Worm (Caenorhabditis elegans): ENCODE measurements around the gene T09B9.4.

DNA sequence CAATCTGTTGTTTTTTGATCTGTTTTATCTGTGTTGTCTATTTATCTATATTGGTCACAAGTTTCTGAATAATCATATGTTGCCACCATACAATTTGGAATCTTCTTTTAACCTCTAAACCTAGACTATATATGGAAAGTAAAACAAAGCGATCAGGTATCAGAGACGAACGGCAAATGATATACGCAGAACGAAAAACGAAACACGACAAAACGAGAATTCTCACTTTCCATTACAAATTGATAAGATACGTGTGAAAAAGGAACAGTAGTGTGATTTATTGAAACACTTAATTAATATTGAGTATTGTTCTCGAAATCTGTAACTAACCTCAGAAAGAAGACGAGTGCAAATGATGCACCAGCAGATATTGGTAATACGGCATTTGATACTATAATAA lies 10.2 kb downstream of the T09B9.4 start:
- TF ChIP-seq nhr-237 (tag; optimal IDR thresholded peaks at IDR 0.05), result no peak
- TF ChIP-seq nhr-11 (tag; optimal IDR thresholded peaks at IDR 0.05), result no peak
- no peak for TF ChIP-seq peb-1 (tag; optimal IDR thresholded peaks at IDR 0.05)
- TF ChIP-seq snpc-4 (tag; optimal IDR thresholded peaks at IDR 0.05), result no peak
- no peak for TF ChIP-seq fos-1 (tag; optimal IDR thresholded peaks at IDR 0.05)
- no peak for TF ChIP-seq zag-1 (tag; optimal IDR thresholded peaks at IDR 0.05)
- TF ChIP-seq nhr-6 (tag; optimal IDR thresholded peaks at IDR 0.05), result no peak

All from whole organism, L2 larva.